Worm (Caenorhabditis elegans) whole organism, L3 larva: ENCODE measurements around the gene str-61.

Experiments used
- R02D3.7 ChIP-seq: fragments of 150-350 bp; optimal IDR thresholded peaks from 2 replicates; lab custom pipeline; 2014; ENCODE audit warnings: missing biosample characterization, missing genetic modification characterization
- ZK546.5 ChIP-seq: sonication (generic microtip); optimal IDR thresholded peaks from 2 replicates; lab custom pipeline; 2017; ENCODE audit warnings: missing biosample characterization, missing genetic modification characterization
- ceh-16 ChIP-seq: sonication (generic microtip); optimal IDR thresholded peaks from 2 replicates; lab custom pipeline; 2017; ENCODE audit warnings: missing biosample characterization, missing genetic modification characterization
- ceh-28 ChIP-seq: fragments of 150-350 bp; optimal IDR thresholded peaks from 2 replicates; lab custom pipeline; 2014; ENCODE audit warnings: missing biosample characterization, missing genetic modification reagents, missing genetic modification characterization
- ceh-82 ChIP-seq: fragments of 150-350 bp; optimal IDR thresholded peaks from 2 replicates; lab custom pipeline; 2014; ENCODE audit warnings: missing biosample characterization, missing genetic modification characterization
- ceh-9 ChIP-seq: sonication (generic microtip); optimal IDR thresholded peaks from 2 replicates; lab custom pipeline; 2018; ENCODE audit warnings: missing biosample characterization, missing genetic modification characterization
- egl-5 ChIP-seq: fragments of 150-350 bp; optimal IDR thresholded peaks from 2 replicates; lab custom pipeline; 2017; ENCODE audit warnings: missing biosample characterization, missing genetic modification reagents, missing genetic modification characterization, inconsistent platforms
- elt-1 ChIP-seq: fragments of 150-350 bp; optimal IDR thresholded peaks from 2 replicates; lab custom pipeline; 2014; ENCODE audit warnings: missing biosample characterization, missing genetic modification characterization
- elt-2 ChIP-seq: sonication (generic microtip); optimal IDR thresholded peaks from 2 replicates; lab custom pipeline; 2016; ENCODE audit warnings: missing genetic modification reagents, mild to moderate bottlenecking, missing genetic modification characterization, missing compliant biosample characterization
- elt-3 ChIP-seq, 3 experiments: fragments of 150-350 bp in 1 of 3; sonication (generic microtip) in 2 of 3; optimal IDR thresholded peaks; 2 replicates in 2 of 3; 4 replicates in 1 of 3; lab custom pipeline; 2014 to 2017; ENCODE audit warnings: missing biosample characterization in 3 of 3, missing genetic modification characterization in 3 of 3
- eor-1 ChIP-seq, 2 experiments: fragments of 150-350 bp; optimal IDR thresholded peaks; 2 replicates each; lab custom pipeline; 2014 to 2018; ENCODE audit warnings: missing biosample characterization in 2 of 2, missing genetic modification characterization in 2 of 2
- fkh-10 ChIP-seq: sonication (generic microtip); optimal IDR thresholded peaks from 2 replicates; lab custom pipeline; 2017; ENCODE audit warnings: missing biosample characterization, missing genetic modification reagents, missing genetic modification characterization
- fkh-2 ChIP-seq: fragments of 150-350 bp; optimal IDR thresholded peaks from 2 replicates; lab custom pipeline; 2014; ENCODE audit warnings: missing biosample characterization, missing genetic modification reagents, missing genetic modification characterization
- hmg-11 ChIP-seq: sonication (generic microtip); optimal IDR thresholded peaks from 2 replicates; lab custom pipeline; 2016; ENCODE audit warnings: missing genetic modification characterization, missing compliant biosample characterization
- jun-1 ChIP-seq: fragments of 150-350 bp; optimal IDR thresholded peaks from 2 replicates; lab custom pipeline; 2014; ENCODE audit warnings: missing biosample characterization, missing genetic modification reagents, missing genetic modification characterization
- lin-15B ChIP-seq: fragments of 150-350 bp; optimal IDR thresholded peaks from 2 replicates; lab custom pipeline; 2014; ENCODE audit warnings: missing biosample characterization, missing genetic modification characterization
- lin-39 ChIP-seq: fragments of 150-350 bp; optimal IDR thresholded peaks from 2 replicates; lab custom pipeline; 2018; ENCODE audit warnings: missing biosample characterization, missing genetic modification reagents, missing genetic modification characterization
- mdl-1 ChIP-seq: fragments of 150-350 bp; optimal IDR thresholded peaks from 2 replicates; lab custom pipeline; 2014; ENCODE audit warnings: missing biosample characterization, missing genetic modification characterization
- mml-1 ChIP-seq: fragments of 150-350 bp; sonication (generic microtip); optimal IDR thresholded peaks from 3 replicates; lab custom pipeline; 2014; ENCODE audit warnings: missing biosample characterization, missing genetic modification characterization
- nfya-1 ChIP-seq: sonication (generic microtip); optimal IDR thresholded peaks from 2 replicates; lab custom pipeline; 2017; ENCODE audit warnings: missing genetic modification characterization, mild to moderate bottlenecking, missing compliant biosample characterization, antibody characterized with exemption, moderate library complexity; ENCODE audit not compliant: insufficient read depth
- nhr-12 ChIP-seq: fragments of 150-350 bp; optimal IDR thresholded peaks from 2 replicates; lab custom pipeline; 2014; ENCODE audit warnings: missing biosample characterization, missing genetic modification characterization
- nhr-23 ChIP-seq: fragments of 150-350 bp; optimal IDR thresholded peaks from 2 replicates; lab custom pipeline; 2014; ENCODE audit warnings: missing biosample characterization, missing genetic modification reagents, missing genetic modification characterization
- nhr-237 ChIP-seq: fragments of 150-350 bp; optimal IDR thresholded peaks from 2 replicates; lab custom pipeline; 2014; ENCODE audit warnings: missing biosample characterization, missing genetic modification characterization
- nhr-25 ChIP-seq: sonication (generic microtip); optimal IDR thresholded peaks from 2 replicates; lab custom pipeline; 2017; ENCODE audit warnings: missing biosample characterization, missing genetic modification characterization
- nhr-28 ChIP-seq: fragments of 150-350 bp; optimal IDR thresholded peaks from 2 replicates; lab custom pipeline; 2014; ENCODE audit warnings: missing biosample characterization, missing genetic modification characterization
- nhr-67 ChIP-seq: fragments of 150-350 bp; optimal IDR thresholded peaks from 2 replicates; lab custom pipeline; 2014; ENCODE audit warnings: missing biosample characterization, missing genetic modification characterization
- nhr-76 ChIP-seq: fragments of 150-350 bp; sonication (generic microtip); optimal IDR thresholded peaks from 5 replicates; lab custom pipeline; 2014; ENCODE audit warnings: missing biosample characterization, missing genetic modification characterization
- nhr-77 ChIP-seq: fragments of 150-350 bp; optimal IDR thresholded peaks from 2 replicates; lab custom pipeline; 2014; ENCODE audit warnings: missing biosample characterization, missing genetic modification characterization
- pha-4 ChIP-seq: fragments of 150-350 bp; optimal IDR thresholded peaks from 2 replicates; lab custom pipeline; 2014; ENCODE audit warnings: missing biosample characterization, missing genetic modification reagents, missing genetic modification characterization
- sea-2 ChIP-seq: fragments of 150-350 bp; sonication (generic microtip); optimal IDR thresholded peaks from 4 replicates; lab custom pipeline; 2014; ENCODE audit warnings: missing biosample characterization, missing genetic modification reagents, missing genetic modification characterization
- tbx-2 ChIP-seq: sonication (generic microtip); optimal IDR thresholded peaks from 2 replicates; lab custom pipeline; 2016; ENCODE audit warnings: mild to moderate bottlenecking, missing genetic modification characterization, missing compliant biosample characterization
- unc-62 ChIP-seq: fragments of 150-350 bp; sonication (generic microtip); optimal IDR thresholded peaks from 4 replicates; lab custom pipeline; 2014; ENCODE audit warnings: missing biosample characterization, missing genetic modification reagents, missing genetic modification characterization
- zag-1 ChIP-seq: fragments of 150-350 bp; optimal IDR thresholded peaks from 2 replicates; lab custom pipeline; 2014; ENCODE audit warnings: missing biosample characterization, missing genetic modification characterization
- ztf-11 ChIP-seq: fragments of 150-350 bp; optimal IDR thresholded peaks from 2 replicates; lab custom pipeline; 2014; ENCODE audit warnings: missing biosample characterization, missing genetic modification characterization
- ztf-4 ChIP-seq: fragments of 150-350 bp; optimal IDR thresholded peaks from 2 replicates; lab custom pipeline; 2014; ENCODE audit warnings: missing biosample characterization, missing genetic modification characterization

The str-61 gene

DNA sequence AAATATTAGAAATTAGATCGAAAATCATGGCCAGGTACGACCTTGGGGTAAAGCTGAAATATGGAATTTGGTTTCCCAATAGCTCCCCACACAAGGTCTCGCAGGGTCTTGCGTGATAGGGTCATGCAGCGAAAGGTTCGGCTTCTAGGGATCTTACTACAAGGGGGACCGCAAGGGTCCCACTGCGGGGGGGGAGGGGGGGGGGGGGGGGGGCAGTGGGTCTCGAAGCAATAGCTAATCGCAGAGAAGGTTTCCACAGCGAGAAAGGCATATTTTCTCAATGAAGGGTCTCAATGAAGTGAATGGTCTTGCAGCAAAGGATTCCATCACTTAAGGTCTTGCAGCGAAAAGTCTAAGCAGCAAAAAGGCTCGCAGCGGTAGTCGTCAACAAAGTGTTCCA is 21.9 kb upstream of the str-61 start:
- TF ChIP-seq ceh-28 (tag; lab: Kevin White, UChicago): no peak
- TF ChIP-seq tbx-2 (tag; lab: Kevin White, UChicago): no peak
- no peak for TF ChIP-seq zag-1
- TF ChIP-seq ZK546.5 (tag; lab: Kevin White, UChicago): no peak
- no peak for TF ChIP-seq nhr-28 (tag; lab: Kevin White, UChicago)
- TF ChIP-seq nhr-23 (tag; lab: Kevin White, UChicago): no peak
- TF ChIP-seq jun-1 (tag; lab: Kevin White, UChicago): no peak
- no peak for TF ChIP-seq elt-2 (tag; lab: Kevin White, UChicago)
- TF ChIP-seq lin-15B (tag; lab: Kevin White, UChicago): no peak
- TF ChIP-seq sea-2: no peak
- TF ChIP-seq nhr-76 (tag; lab: Kevin White, UChicago): no peak
- TF ChIP-seq ceh-82 (tag; lab: Kevin White, UChicago): no peak
- TF ChIP-seq nhr-12: no peak
- TF ChIP-seq fkh-2 (tag; lab: Kevin White, UChicago): no peak
- no peak for TF ChIP-seq nhr-67 (tag; lab: Kevin White, UChicago)
- TF ChIP-seq, all 47 proteins: peak for 0

DNA sequence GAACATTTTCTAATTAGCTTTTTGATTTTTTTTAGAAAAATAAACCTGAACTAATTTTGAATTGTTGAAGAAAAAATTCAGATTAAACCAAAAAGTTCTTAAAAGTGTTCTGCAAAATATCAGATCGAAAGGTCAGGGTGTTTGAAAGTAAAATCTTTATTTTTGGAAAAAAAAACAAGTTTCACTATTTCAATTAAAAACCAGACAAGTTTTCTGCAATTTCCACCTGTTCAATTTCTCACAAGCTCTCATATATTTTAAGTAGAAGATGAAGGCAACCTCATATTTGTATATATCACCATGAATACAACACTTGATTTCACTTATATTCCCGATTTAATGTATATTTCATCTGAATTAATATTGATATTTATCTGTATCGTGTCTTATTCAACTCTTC is 16.1 kb upstream of the str-61 start, which contains the start of gene srz-102:
Gene srz-102 (plus strand): TSS at position 301 of the 400 bp plus-strand sequence.
- TF ChIP-seq nhr-76 (tag; lab: Kevin White, UChicago): no peak
- TF ChIP-seq ztf-4 (tag; lab: Kevin White, UChicago): no peak
- TF ChIP-seq nhr-23 (tag; lab: Kevin White, UChicago): no peak
- no peak for TF ChIP-seq lin-15B (tag; lab: Kevin White, UChicago)
- TF ChIP-seq nhr-67 (tag; lab: Kevin White, UChicago): no peak
- no peak for TF ChIP-seq fkh-10
- no peak for TF ChIP-seq R02D3.7 (tag; lab: Kevin White, UChicago)

DNA sequence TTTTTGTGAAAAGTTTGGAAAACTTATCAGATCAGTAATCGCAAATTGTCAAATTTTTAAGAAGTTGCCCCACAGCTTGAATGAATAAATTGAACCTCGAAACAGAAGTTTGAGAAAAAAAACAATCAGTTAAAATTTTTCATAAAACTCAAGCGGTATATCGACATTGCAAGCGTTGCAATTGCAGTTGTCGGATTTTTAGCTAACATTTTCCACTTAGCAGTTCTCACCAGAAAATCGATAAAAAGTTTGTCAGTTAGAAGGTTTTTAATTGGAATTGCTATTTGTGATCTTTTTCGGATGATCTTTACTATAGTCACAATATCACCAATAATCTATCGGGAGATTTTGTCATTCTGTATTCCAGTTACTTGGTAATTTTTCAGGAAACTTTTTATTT is 14.6 kb upstream of the str-61 start, which contains the start of gene srw-43:
Gene srw-43 (plus strand): TSS at position 301 of the 400 bp plus-strand sequence.
- TF ChIP-seq mml-1 (tag; lab: Kevin White, UChicago): no peak

DNA sequence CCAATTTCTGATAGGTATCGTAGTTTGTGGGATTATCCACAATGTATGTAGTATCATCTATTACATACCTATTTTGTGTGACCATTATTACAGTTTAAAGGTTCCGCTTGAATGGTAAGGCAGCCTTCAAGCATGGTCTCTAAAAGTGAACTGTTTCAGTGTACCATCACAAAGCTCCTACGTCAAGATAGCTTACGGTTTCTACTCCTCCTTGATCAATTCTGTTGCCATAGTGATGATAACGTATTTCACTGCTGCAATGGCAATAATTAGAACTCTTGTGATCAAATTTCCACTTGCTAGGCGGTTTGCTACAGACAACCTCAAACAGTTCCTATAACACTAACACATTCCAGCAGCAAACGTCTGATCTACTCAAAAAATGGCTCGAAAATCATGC is 12.3 kb upstream of the str-61 start:
- TF ChIP-seq hmg-11 (tag; lab: Kevin White, UChicago) (no peak), mdl-1 (no peak), ztf-11 (tag; lab: Kevin White, UChicago) (no peak), nhr-77 (tag; lab: Kevin White, UChicago) (no peak), ceh-9 (no peak), nfya-1 (tag; lab: Kevin White, UChicago) (no peak), elt-2 (tag; lab: Kevin White, UChicago) (no peak), tbx-2 (tag; lab: Kevin White, UChicago) (no peak), pha-4 (no peak), nhr-25 (no peak)

DNA sequence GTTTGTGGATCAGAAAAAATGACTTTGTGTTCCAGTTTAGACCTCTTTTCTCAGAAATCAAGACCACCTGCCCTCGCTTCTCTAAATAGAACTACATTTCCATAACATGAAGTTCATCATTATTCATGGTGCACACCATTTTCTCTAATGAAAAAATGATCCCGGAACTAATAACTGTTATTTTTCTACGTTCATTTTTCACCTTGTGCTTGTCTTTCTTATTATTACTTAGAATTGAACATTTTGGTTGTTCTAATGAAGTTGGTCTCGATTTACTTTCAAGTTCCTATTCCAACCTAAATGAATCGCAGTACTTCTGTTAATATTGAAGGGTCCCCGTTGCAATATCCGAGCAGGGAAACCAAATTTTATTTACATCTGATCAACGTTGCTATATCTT is 11.8 kb upstream of the str-61 start, which contains the start of gene srw-36:
Gene srw-36 (plus strand): TSS at position 301 of the 400 bp plus-strand sequence.
- TF ChIP-seq ztf-11 (tag; lab: Kevin White, UChicago): no peak
- no peak for TF ChIP-seq zag-1
- TF ChIP-seq ceh-82 (tag; lab: Kevin White, UChicago): no peak
- no peak for TF ChIP-seq nhr-237 (tag; lab: Kevin White, UChicago)
- TF ChIP-seq lin-39 (tag; lab: Kevin White, UChicago): no peak
- TF ChIP-seq fkh-10: no peak
- no peak for TF ChIP-seq nhr-12
- TF ChIP-seq pha-4: no peak
- no peak for TF ChIP-seq ceh-16
- TF ChIP-seq R02D3.7 (tag; lab: Kevin White, UChicago): no peak
- no peak for TF ChIP-seq nhr-28 (tag; lab: Kevin White, UChicago)
- TF ChIP-seq sea-2: no peak
- TF ChIP-seq hmg-11 (tag; lab: Kevin White, UChicago): no peak

DNA sequence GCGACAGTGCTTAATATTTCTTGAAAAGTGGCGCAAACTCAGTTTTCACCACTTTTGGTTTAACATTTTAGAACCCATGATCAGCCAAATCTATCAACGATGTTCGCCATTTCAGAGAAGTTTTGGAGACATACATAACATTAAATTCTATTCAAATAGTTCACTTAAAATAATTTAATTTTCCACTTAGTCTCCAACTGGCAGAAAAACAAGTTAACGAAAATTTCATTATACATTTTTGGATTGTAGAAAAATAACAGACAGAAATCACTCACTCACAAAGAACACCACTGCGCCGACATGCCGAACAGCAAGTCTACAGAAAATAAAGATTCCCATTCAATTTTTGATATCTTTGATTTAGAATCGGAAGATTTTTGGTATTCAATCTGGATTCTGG is 8.9 kb upstream of the str-61 start, which contains the start of gene srw-44:
Gene srw-44 (plus strand): TSS at position 301 of the 400 bp plus-strand sequence.
- TF ChIP-seq egl-5 (no peak), fkh-10 (no peak), eor-1 (tag; optimal IDR thresholded peaks at IDR 0.05; lab: Kevin White, UChicago) (no peak), elt-1 (tag; lab: Kevin White, UChicago) (no peak), unc-62 (GFP tag; lab: Kevin White, UChicago) (no peak), mml-1 (tag; lab: Kevin White, UChicago) (no peak), nhr-76 (tag; lab: Kevin White, UChicago) (no peak), tbx-2 (tag; lab: Kevin White, UChicago) (no peak), elt-3 (tag; optimal IDR thresholded peaks at IDR 0.05; lab: Kevin White, UChicago) (no peak), zag-1 (no peak), lin-15B (tag; lab: Kevin White, UChicago) (no peak), nhr-237 (tag; lab: Kevin White, UChicago) (no peak), ceh-16 (no peak)
